Fruit fly (Drosophila melanogaster) whole organism, prepupa: ENCODE measurements around the gene CG31875.

Experiments used
- CG11762 ChIP-seq: fragments of 200-800 bp; sonication (Bioruptor generic); optimal IDR thresholded peaks from 3 replicates; lab custom pipeline; 2016; ENCODE audit warnings: missing biosample characterization, missing genetic modification characterization; ENCODE audit not compliant: insufficient read depth
- CG1621 ChIP-seq: fragments of 200-800 bp; sonication (Bioruptor generic); optimal IDR thresholded peaks from 3 replicates; lab custom pipeline; 2018; ENCODE audit warnings: missing biosample characterization, mild to moderate bottlenecking, missing genetic modification characterization
- CG32006 ChIP-seq: fragments of 200-800 bp; sonication (Bioruptor generic); optimal IDR thresholded peaks from 3 replicates; lab custom pipeline; 2017; ENCODE audit warnings: missing biosample characterization, mild to moderate bottlenecking, missing genetic modification characterization
- CG6163 ChIP-seq: fragments of 200-800 bp; sonication (Bioruptor generic); IDR thresholded peaks from 3 replicates; pipeline ENCODE4 v1.3.6; 2022; ENCODE audit warnings: missing biosample characterization, missing genetic modification characterization
- CG6792 ChIP-seq: fragments of 200-800 bp; sonication (Bioruptor generic); optimal IDR thresholded peaks from 3 replicates; lab custom pipeline; 2016; ENCODE audit warnings: missing biosample characterization, missing genetic modification characterization
- CG8632 ChIP-seq: fragments of 200-800 bp; sonication (Bioruptor generic); optimal IDR thresholded peaks from 3 replicates; lab custom pipeline; 2016; ENCODE audit warnings: missing biosample characterization, missing genetic modification characterization
- Eip93F ChIP-seq: fragments of 200-800 bp; sonication (Bioruptor generic); optimal IDR thresholded peaks from 2 replicates; lab custom pipeline; 2016; ENCODE audit warnings: missing biosample characterization, mild to moderate bottlenecking, missing genetic modification characterization
- Gug ChIP-seq: fragments of 200-800 bp; sonication (Bioruptor generic); IDR thresholded peaks from 2 replicates; pipeline ENCODE4 v1.3.6; 2022; ENCODE audit warnings: missing biosample characterization, missing genetic modification characterization
- Lpt ChIP-seq: fragments of 200-800 bp; sonication (Bioruptor generic); optimal IDR thresholded peaks from 3 replicates; lab custom pipeline; 2016; ENCODE audit warnings: missing biosample characterization, missing genetic modification characterization
- OdsH ChIP-seq: fragments of 200-800 bp; sonication (Bioruptor generic); optimal IDR thresholded peaks from 3 replicates; lab custom pipeline; 2016; ENCODE audit warnings: missing biosample characterization, missing genetic modification characterization
- Smox ChIP-seq: fragments of 200-800 bp; sonication (Bioruptor generic); optimal IDR thresholded peaks from 3 replicates; lab custom pipeline; 2016; ENCODE audit warnings: missing biosample characterization, missing genetic modification characterization
- fd59A ChIP-seq: fragments of 200-800 bp; sonication (Bioruptor generic); optimal IDR thresholded peaks from 2 replicates; lab custom pipeline; 2017; ENCODE audit warnings: missing biosample characterization, mild to moderate bottlenecking, missing genetic modification characterization, missing genetic modification reagents
- salr ChIP-seq, 2 experiments: fragments of 200-800 bp; sonication (Bioruptor generic); optimal IDR thresholded peaks; 3 replicates each; lab custom pipeline; 2016 to 2018; ENCODE audit warnings: missing biosample characterization in 2 of 2, missing genetic modification characterization in 2 of 2, mild to moderate bottlenecking in 1 of 2
- topi ChIP-seq: fragments of 200-800 bp; sonication (Bioruptor generic); optimal IDR thresholded peaks from 3 replicates; lab custom pipeline; 2016; ENCODE audit warnings: missing biosample characterization, missing genetic modification characterization

DNA sequence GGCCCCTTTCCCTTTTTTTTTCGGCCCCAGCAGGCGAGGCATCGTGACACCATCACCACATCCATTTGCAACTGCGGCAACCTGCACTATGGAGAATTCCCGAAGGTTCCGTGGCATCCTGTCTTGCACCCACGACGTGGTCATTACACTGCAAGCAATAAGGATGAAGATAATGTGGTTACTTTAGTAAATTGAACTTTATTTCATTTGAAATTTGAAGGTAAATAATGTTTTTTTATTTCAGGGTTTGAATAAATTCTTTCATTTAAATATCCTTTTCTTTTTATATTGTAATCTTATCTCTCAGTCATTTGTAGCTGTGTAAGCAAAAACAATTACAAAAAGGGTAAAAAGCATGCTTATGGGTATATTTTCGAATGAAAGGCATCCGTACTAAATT is 20.7 kb downstream of the CG31875 start:
- TF ChIP-seq Lpt (GFP tag; lab: Kevin White, UChicago) (no peak), Smox (GFP tag; lab: Kevin White, UChicago) (peak; percentile 41), Eip93F (no peak), CG6792 (GFP tag; lab: Kevin White, UChicago) (peak; percentile 5), OdsH (GFP tag; lab: Kevin White, UChicago) (peak; percentile 27), topi (peak; percentile 64), salr (GFP tag; optimal IDR thresholded peaks at IDR 0.05; lab: Kevin White, UChicago) (no peak), CG6163 (GFP tag; lab: Robert Waterston, UW) (no peak), CG1621 (tag; lab: Kevin White, UChicago) (no peak), Gug (GFP tag; lab: Robert Waterston, UW) (no peak), fd59A (GFP tag; lab: Kevin White, UChicago) (no peak), CG8632 (GFP tag; lab: Kevin White, UChicago) (peak; percentile 38), CG32006 (GFP tag; lab: Kevin White, UChicago) (no peak), CG11762 (GFP tag; lab: Kevin White, UChicago) (peak; percentile 19)
